Fruit fly (Drosophila melanogaster) whole organism, embryonic: ENCODE measurements around the gene CG11454.

Source experiments
- Abd-B ChIP-seq: fragments of 200-800 bp; sonication (Bioruptor generic); optimal IDR thresholded peaks from 2 replicates; lab custom pipeline; 2018; ENCODE audit warnings: missing biosample characterization, mild to moderate bottlenecking, missing genetic modification characterization, moderate library complexity
- CG10147 ChIP-seq: fragments of 200-800 bp; sonication (Bioruptor generic); optimal IDR thresholded peaks from 2 replicates; lab custom pipeline; 2019; ENCODE audit warnings: missing biosample characterization, mild to moderate bottlenecking, missing genetic modification characterization, moderate library complexity
- CG11093 ChIP-seq: fragments of 200-800 bp; sonication (Bioruptor generic); IDR thresholded peaks from 3 replicates; pipeline ENCODE4 v1.3.6; 2022; ENCODE audit warnings: missing biosample characterization, missing genetic modification characterization
- CG11398 ChIP-seq: fragments of 200-800 bp; sonication (Bioruptor generic); optimal IDR thresholded peaks from 2 replicates; lab custom pipeline; 2016; ENCODE audit warnings: missing biosample characterization, missing genetic modification characterization
- CG12299 ChIP-seq: fragments of 200-800 bp; sonication (Bioruptor generic); optimal IDR thresholded peaks from 2 replicates; lab custom pipeline; 2018; ENCODE audit warnings: missing biosample characterization, mild to moderate bottlenecking, missing genetic modification characterization
- CG12744 ChIP-seq: fragments of 200-800 bp; sonication (Bioruptor generic); optimal IDR thresholded peaks from 2 replicates; lab custom pipeline; 2016; ENCODE audit warnings: missing biosample characterization, missing genetic modification characterization
- CG13624 ChIP-seq: fragments of 200-800 bp; sonication (Bioruptor generic); optimal IDR thresholded peaks from 2 replicates; lab custom pipeline; 2016; ENCODE audit warnings: missing biosample characterization, missing genetic modification characterization
- CG13894 ChIP-seq: fragments of 200-800 bp; sonication (Bioruptor generic); optimal IDR thresholded peaks from 3 replicates; lab custom pipeline; 2018; ENCODE audit warnings: missing biosample characterization, mild to moderate bottlenecking, missing genetic modification characterization, moderate library complexity
- CG14667 ChIP-seq: fragments of 200-800 bp; sonication (Bioruptor generic); IDR thresholded peaks from 2 replicates; pipeline ENCODE4 v1.3.6; 2022; ENCODE audit warnings: missing biosample characterization, missing genetic modification characterization
- CG14860 ChIP-seq: fragments of 200-800 bp; sonication (Bioruptor generic); IDR thresholded peaks from 3 replicates; pipeline ENCODE4 v1.3.6; 2022; ENCODE audit warnings: missing biosample characterization, missing genetic modification characterization; ENCODE audit not compliant: partially characterized antibody
- CG15479 ChIP-seq: fragments of 200-800 bp; sonication (Bioruptor generic); optimal IDR thresholded peaks from 3 replicates; lab custom pipeline; 2019; ENCODE audit warnings: missing biosample characterization, mild to moderate bottlenecking, missing genetic modification characterization, moderate library complexity
- CG17359 ChIP-seq: fragments of 200-800 bp; sonication (Bioruptor generic); optimal IDR thresholded peaks from 3 replicates; lab custom pipeline; 2018; ENCODE audit warnings: missing biosample characterization, mild to moderate bottlenecking, missing genetic modification characterization, moderate library complexity
- CG17912 ChIP-seq: fragments of 200-800 bp; sonication (Bioruptor generic); optimal IDR thresholded peaks from 2 replicates; lab custom pipeline; 2018; ENCODE audit warnings: missing biosample characterization, mild to moderate bottlenecking, missing genetic modification characterization
- CG1832 ChIP-seq: fragments of 200-800 bp; sonication (Bioruptor generic); optimal IDR thresholded peaks from 2 replicates; lab custom pipeline; 2017; ENCODE audit warnings: missing biosample characterization, mild to moderate bottlenecking, missing genetic modification characterization, inconsistent platforms
- CG18619 ChIP-seq: fragments of 200-800 bp; sonication (Bioruptor generic); optimal IDR thresholded peaks from 3 replicates; lab custom pipeline; 2017; ENCODE audit warnings: missing biosample characterization, mild to moderate bottlenecking, missing genetic modification characterization
- CG2129 ChIP-seq: fragments of 200-800 bp; sonication (Bioruptor generic); IDR thresholded peaks from 2 replicates; pipeline ENCODE4 v1.3.6; 2022; ENCODE audit warnings: missing biosample characterization, missing genetic modification characterization; ENCODE audit not compliant: partially characterized antibody
- CG3163 ChIP-seq: fragments of 200-800 bp; sonication (Bioruptor generic); optimal IDR thresholded peaks from 3 replicates; lab custom pipeline; 2016; ENCODE audit warnings: missing biosample characterization, missing genetic modification characterization
- CG3995 ChIP-seq: fragments of 200-800 bp; sonication (Bioruptor generic); optimal IDR thresholded peaks from 3 replicates; lab custom pipeline; 2016; ENCODE audit warnings: missing biosample characterization, missing genetic modification characterization
- CG6683 ChIP-seq: fragments of 200-800 bp; sonication (Bioruptor generic); optimal IDR thresholded peaks from 2 replicates; lab custom pipeline; 2017; ENCODE audit warnings: missing biosample characterization, mild to moderate bottlenecking, missing genetic modification characterization, missing genetic modification reagents
- CG6765 ChIP-seq: fragments of 200-800 bp; sonication (Bioruptor generic); optimal IDR thresholded peaks from 3 replicates; lab custom pipeline; 2017; ENCODE audit warnings: missing biosample characterization, mild to moderate bottlenecking, missing genetic modification characterization
- CG7271 ChIP-seq: fragments of 200-800 bp; sonication (Bioruptor generic); optimal IDR thresholded peaks from 2 replicates; lab custom pipeline; 2018; ENCODE audit warnings: missing biosample characterization, mild to moderate bottlenecking, missing genetic modification characterization, moderate library complexity
- CG7372 ChIP-seq: fragments of 200-800 bp; sonication (Bioruptor generic); IDR thresholded peaks from 2 replicates; pipeline ENCODE4 v1.3.6; 2022; ENCODE audit warnings: missing biosample characterization, missing genetic modification characterization
- CG7928 ChIP-seq: fragments of 200-800 bp; sonication (Bioruptor generic); optimal IDR thresholded peaks from 2 replicates; lab custom pipeline; 2017; ENCODE audit warnings: missing biosample characterization, mild to moderate bottlenecking, missing genetic modification characterization
- CG7987 ChIP-seq: fragments of 200-800 bp; sonication (Bioruptor generic); optimal IDR thresholded peaks from 2 replicates; lab custom pipeline; 2018; ENCODE audit warnings: missing biosample characterization, mild to moderate bottlenecking, missing genetic modification characterization, moderate library complexity
- CG9437 ChIP-seq: fragments of 200-800 bp; sonication (Bioruptor generic); optimal IDR thresholded peaks from 2 replicates; lab custom pipeline; 2018; ENCODE audit warnings: missing biosample characterization, mild to moderate bottlenecking, missing genetic modification characterization
- CG9797 ChIP-seq: fragments of 200-800 bp; sonication (Bioruptor generic); optimal IDR thresholded peaks from 3 replicates; lab custom pipeline; 2018; ENCODE audit warnings: missing biosample characterization, mild to moderate bottlenecking, missing genetic modification characterization
- Dbx ChIP-seq: fragments of 200-800 bp; sonication (Bioruptor generic); IDR thresholded peaks from 3 replicates; pipeline ENCODE4 v1.3.6; 2022; ENCODE audit warnings: missing biosample characterization, missing genetic modification characterization
- E2f1 ChIP-seq: fragments of 200-800 bp; sonication (Bioruptor generic); IDR thresholded peaks from 2 replicates; pipeline ENCODE4 v1.3.6; 2022; ENCODE audit warnings: missing biosample characterization, missing genetic modification characterization
- HLHmδ ChIP-seq: fragments of 200-800 bp; sonication (Bioruptor generic); optimal IDR thresholded peaks from 2 replicates; lab custom pipeline; 2018; ENCODE audit warnings: missing biosample characterization, mild to moderate bottlenecking, missing genetic modification characterization, moderate library complexity
- Hey ChIP-seq: fragments of 200-800 bp; sonication (Bioruptor generic); optimal IDR thresholded peaks from 3 replicates; lab custom pipeline; 2018; ENCODE audit warnings: missing biosample characterization, mild to moderate bottlenecking, missing genetic modification characterization
- Hr51 ChIP-seq, 2 experiments: fragments of 200-800 bp; sonication (Bioruptor generic); optimal IDR thresholded peaks; 2 replicates in 1 of 2; 3 replicates in 1 of 2; lab custom pipeline; 2016 to 2018; ENCODE audit warnings: missing biosample characterization in 2 of 2, missing genetic modification characterization in 2 of 2, mild to moderate bottlenecking in 1 of 2, moderate library complexity in 1 of 2
- Med ChIP-seq: fragments of 200-800 bp; sonication (Bioruptor generic); peaks from one replicate; lab custom pipeline; 2016; ENCODE audit warnings: missing biosample characterization, missing genetic modification characterization, mild to moderate bottlenecking, inconsistent platforms, moderate library complexity
- Ravus ChIP-seq: fragments of 200-800 bp; sonication (Bioruptor generic); IDR thresholded peaks from 2 replicates; pipeline ENCODE4 v1.3.6; 2022; ENCODE audit warnings: missing biosample characterization, missing genetic modification characterization
- Side ChIP-seq: fragments of 200-800 bp; sonication (Bioruptor generic); optimal IDR thresholded peaks from 2 replicates; lab custom pipeline; 2016; ENCODE audit warnings: missing biosample characterization, missing genetic modification characterization
- Trl ChIP-seq, 3 experiments: fragments of >200 bp in 2 of 3; fragments of 200-800 bp in 1 of 3; sonication (Bioruptor generic) in 1 of 3; optimal IDR thresholded peaks; 2 replicates in 1 of 3; 3 replicates in 2 of 3; lab custom pipeline; 2016 to 2017; ENCODE audit warnings: missing biosample characterization in 1 of 3, missing genetic modification characterization in 1 of 3
- Xbp1 ChIP-seq: fragments of 200-800 bp; sonication (Bioruptor generic); optimal IDR thresholded peaks from 3 replicates; lab custom pipeline; 2016; ENCODE audit warnings: missing biosample characterization, mild to moderate bottlenecking, missing genetic modification characterization
- cato ChIP-seq: fragments of 200-800 bp; sonication (Bioruptor generic); optimal IDR thresholded peaks from 2 replicates; lab custom pipeline; 2016; ENCODE audit warnings: missing biosample characterization, missing genetic modification characterization, borderline replicate concordance
- h ChIP-seq: fragments of >200 bp; optimal IDR thresholded peaks from 2 replicates; lab custom pipeline; 2017
- pum ChIP-seq: fragments of 200-800 bp; sonication (Bioruptor generic); optimal IDR thresholded peaks from 2 replicates; lab custom pipeline; 2016; ENCODE audit warnings: missing biosample characterization, missing genetic modification characterization
- schlank ChIP-seq: fragments of 200-800 bp; sonication (Bioruptor generic); optimal IDR thresholded peaks from 2 replicates; lab custom pipeline; 2018; ENCODE audit warnings: missing biosample characterization, mild to moderate bottlenecking, missing genetic modification characterization
- sens ChIP-seq: fragments of 200-800 bp; sonication (Bioruptor generic); peaks from one replicate; lab custom pipeline; 2016; ENCODE audit warnings: missing biosample characterization, missing genetic modification characterization
- slbo ChIP-seq: fragments of 200-800 bp; sonication (Bioruptor generic); IDR thresholded peaks from 2 replicates; pipeline ENCODE4 v1.3.6; 2022; ENCODE audit warnings: missing biosample characterization, missing genetic modification characterization
- sqz ChIP-seq: fragments of 200-800 bp; sonication (Bioruptor generic); optimal IDR thresholded peaks from 3 replicates; lab custom pipeline; 2018; ENCODE audit warnings: missing biosample characterization, mild to moderate bottlenecking, missing genetic modification characterization
- sug ChIP-seq: fragments of 200-800 bp; optimal IDR thresholded peaks from 2 replicates; lab custom pipeline; 2019; ENCODE audit warnings: missing biosample characterization, mild to moderate bottlenecking, missing genetic modification characterization, moderate library complexity
- tll ChIP-seq, 2 experiments: fragments of 200-800 bp in 1 of 2; fragments of >200 bp in 1 of 2; sonication (Bioruptor generic) in 1 of 2; optimal IDR thresholded peaks; 2 replicates each; lab custom pipeline; 2017 to 2019; ENCODE audit warnings: missing biosample characterization in 2 of 2, missing genetic modification characterization in 2 of 2, mild to moderate bottlenecking in 1 of 2, moderate library complexity in 1 of 2
- twi ChIP-seq: fragments of 200-800 bp; optimal IDR thresholded peaks from 2 replicates; lab custom pipeline; 2019; ENCODE audit warnings: missing biosample characterization, mild to moderate bottlenecking, missing genetic modification characterization, moderate library complexity
- zen ChIP-seq: fragments of 200-800 bp; sonication (Bioruptor generic); optimal IDR thresholded peaks from 3 replicates; lab custom pipeline; 2018; ENCODE audit warnings: missing biosample characterization, mild to moderate bottlenecking, missing genetic modification characterization, moderate library complexity
- zen2 ChIP-seq: fragments of 200-800 bp; sonication (Bioruptor generic); IDR thresholded peaks from 3 replicates; pipeline ENCODE4 v1.3.6; 2022; ENCODE audit warnings: missing biosample characterization, missing genetic modification characterization; ENCODE audit not compliant: partially characterized antibody

The CG11454 gene

dm6 chr2L:161453-162175 lies 18.5 kb downstream of the CG11454 start:
- no peak for TF ChIP-seq CG14667 (GFP tag; lab: Robert Waterston, UW)
- peak; percentile 19 for TF ChIP-seq CG11398 (GFP tag; lab: Kevin White, UChicago)
- peak; percentile 80 for TF ChIP-seq zen (tag; lab: Kevin White, UChicago)
- no peak for TF ChIP-seq zen2 (GFP tag; lab: Robert Waterston, UW)
- TF ChIP-seq h (lab: Kevin White, UChicago): no peak
- TF ChIP-seq Xbp1 (GFP tag; lab: Kevin White, UChicago): peak; percentile 36
- no peak for TF ChIP-seq CG7372
- no peak for TF ChIP-seq CG2129 (GFP tag; lab: Robert Waterston, UW)
- peak; percentile 55 for TF ChIP-seq twi (tag; lab: Kevin White, UChicago)
- peak; percentile 63 for TF ChIP-seq CG6765 (GFP tag; lab: Kevin White, UChicago)
- peak; percentile 76 for TF ChIP-seq Med (GFP tag; lab: Kevin White, UChicago)
- TF ChIP-seq CG14860 (GFP tag; lab: Robert Waterston, UW): no peak
- no peak for TF ChIP-seq pum (GFP tag; lab: Kevin White, UChicago)
- peak; percentile 63 for TF ChIP-seq CG13894 (tag; lab: Kevin White, UChicago)
- no peak for TF ChIP-seq Dbx (GFP tag; lab: Robert Waterston, UW)
- TF ChIP-seq CG6683: peak; percentile 33
- no peak for TF ChIP-seq CG3163 (GFP tag; lab: Kevin White, UChicago)
- peak in 1 of 2 experiments; percentile 99 for TF ChIP-seq tll (GFP tag; optimal IDR thresholded peaks at IDR 0.05; lab: Kevin White, UChicago)
- no peak for TF ChIP-seq CG17359 (tag; lab: Kevin White, UChicago)
- TF ChIP-seq CG7271 (tag; lab: Kevin White, UChicago): peak; percentile 34
- peak; percentile 84 for TF ChIP-seq sens (GFP tag; lab: Kevin White, UChicago)
- no peak for TF ChIP-seq CG9797 (GFP tag; lab: Kevin White, UChicago)
- TF ChIP-seq HLHmδ (GFP tag; lab: Kevin White, UChicago): peak; percentile 76
- no peak for TF ChIP-seq CG3995 (GFP tag; lab: Kevin White, UChicago)
- no peak for TF ChIP-seq Abd-B (GFP tag; lab: Kevin White, UChicago)
- peak; percentile 85 for TF ChIP-seq CG15479
- TF ChIP-seq schlank (tag; lab: Kevin White, UChicago): peak; percentile 3
- TF ChIP-seq slbo (GFP tag; lab: Robert Waterston, UW): no peak
- peak; percentile 69 for TF ChIP-seq sqz (GFP tag; lab: Kevin White, UChicago)
- no peak for TF ChIP-seq E2f1 (GFP tag; lab: Robert Waterston, UW)
- TF ChIP-seq sug: peak; percentile 72
- TF ChIP-seq CG17912 (GFP tag; lab: Kevin White, UChicago): peak; percentile 32
- TF ChIP-seq CG1832 (GFP tag; lab: Kevin White, UChicago): peak; percentile 45
- peak; percentile 77 for TF ChIP-seq CG13624 (GFP tag; lab: Kevin White, UChicago)
- peak in 1 of 2 experiments; percentile 19 for TF ChIP-seq Trl (optimal IDR thresholded peaks at IDR 0.05; lab: Kevin White, UChicago)
- TF ChIP-seq Trl (GFP tag; optimal IDR thresholded peaks at IDR 0.05; lab: Kevin White, UChicago): no peak
- TF ChIP-seq Ravus (GFP tag; lab: Robert Waterston, UW): no peak
- peak; percentile 36 to 71 for TF ChIP-seq Hr51 (GFP tag; optimal IDR thresholded peaks at IDR 0.05; lab: Kevin White, UChicago)
- TF ChIP-seq CG9437 (GFP tag; lab: Kevin White, UChicago): peak; percentile 14
- peak; percentile 64 for TF ChIP-seq CG12299 (tag; lab: Kevin White, UChicago)
- TF ChIP-seq CG10147: peak; percentile 26
- peak; percentile 14 for TF ChIP-seq Side (GFP tag; lab: Kevin White, UChicago)
- TF ChIP-seq CG11093 (GFP tag; lab: Robert Waterston, UW): no peak; the same call in 2 of the 3 replicates
- TF ChIP-seq CG18619 (GFP tag; lab: Kevin White, UChicago): peak; percentile 51
- TF ChIP-seq CG12744: no peak
- no peak for TF ChIP-seq cato
- peak; percentile 69 for TF ChIP-seq CG7987 (GFP tag; lab: Kevin White, UChicago)
- peak; percentile 16 for TF ChIP-seq CG7928 (GFP tag; lab: Kevin White, UChicago)
- TF ChIP-seq Hey: peak; percentile 63
